Worm (Caenorhabditis elegans) whole organism, midembryonic: ENCODE results near the gene F19C7.2.

Source experiments
- ztf-23 ChIP-seq: fragments of 200-800 bp; sonication (Bioruptor generic); IDR thresholded peaks from 2 replicates; pipeline ENCODE4 v1.3.6; 2022; ENCODE audit warnings: missing genetic modification reagents, missing genetic modification characterization, missing compliant biosample characterization
- ztf-29 ChIP-seq: fragments of 200-800 bp; sonication (Bioruptor generic); IDR thresholded peaks from 2 replicates; pipeline ENCODE4 v1.3.6; 2022; ENCODE audit warnings: missing genetic modification reagents, missing genetic modification characterization, missing compliant biosample characterization

DNA sequence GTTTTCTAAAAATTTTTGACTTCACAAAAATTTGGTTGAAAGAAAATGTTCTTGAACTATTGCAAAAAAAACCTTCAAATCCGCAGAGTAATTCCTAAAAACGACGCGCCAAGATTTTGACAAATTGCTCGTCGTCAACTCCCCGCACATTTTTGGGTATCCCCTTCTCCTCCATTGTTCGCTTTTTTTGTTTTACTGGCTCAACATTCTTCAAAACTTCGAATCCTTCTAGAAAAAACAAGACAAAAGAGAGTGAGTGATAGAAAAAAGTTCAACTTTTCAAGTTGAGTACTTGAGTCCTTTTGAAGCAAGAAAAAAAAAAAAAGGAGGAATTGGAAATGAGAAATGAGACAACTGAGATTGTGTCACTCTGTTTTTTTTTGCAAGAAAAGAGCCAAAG lies 22.9 kb upstream of the F19C7.2 start:
- no peak for TF ChIP-seq ztf-29 (GFP tag; lab: Robert Waterston, UW)
- TF ChIP-seq ztf-23 (GFP tag; lab: Robert Waterston, UW), result no peak
